Worm (Caenorhabditis elegans): Measurements from ENCODE around the gene F28C1.1.

DNA sequence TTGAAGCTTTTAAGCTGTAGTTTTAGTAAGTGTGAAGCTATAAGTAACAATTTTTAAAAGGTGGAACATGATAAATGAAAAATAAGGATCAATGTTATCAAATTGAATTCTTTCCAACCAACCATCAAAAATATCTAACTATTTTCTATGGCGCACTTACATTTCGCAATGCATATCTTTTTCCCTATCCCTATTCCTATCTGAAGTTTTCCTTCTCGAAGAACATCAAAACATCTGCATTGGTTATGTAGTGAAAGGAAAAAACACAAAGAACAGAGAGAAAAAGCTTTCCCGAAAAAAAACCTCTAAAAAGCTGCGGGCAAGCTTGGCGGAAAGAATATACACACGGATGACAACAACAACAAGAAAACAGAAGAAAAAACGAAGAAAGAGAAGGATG, 10.0 kb downstream of the F28C1.1 start:
- TF ChIP-seq ama-1 (optimal IDR thresholded peaks at IDR 0.05) (no peak), ceh-36 (tag; optimal IDR thresholded peaks at IDR 0.05) (no peak), F13C5.2 (tag; optimal IDR thresholded peaks at IDR 0.05) (no peak), pes-1 (GFP tag; IDR thresholded peaks at IDR 0.05) (no peak), hmg-4 (GFP tag; optimal IDR thresholded peaks at IDR 0.05) (no peak), hnd-1 (tag; optimal IDR thresholded peaks at IDR 0.05) (no peak), tra-4 (tag; optimal IDR thresholded peaks at IDR 0.05) (no peak), B0310.2 (tag; optimal IDR thresholded peaks at IDR 0.05) (no peak), tbx-37 (GFP tag; conservative IDR thresholded peaks at IDR 0.05) (no peak), ets-7 (tag; optimal IDR thresholded peaks at IDR 0.05) (no peak), hmbx-1 (tag; optimal IDR thresholded peaks at IDR 0.05) (no peak), ceh-13 (GFP tag; optimal IDR thresholded peaks at IDR 0.05) (no peak), flt-1 (GFP tag; IDR thresholded peaks at IDR 0.05) (no peak), scrt-1 (GFP tag; IDR thresholded peaks at IDR 0.05) (no peak)
